Worm (Caenorhabditis elegans) whole organism, L1 larva: ENCODE results near the gene rig-6.

Experiments
- aha-1 ChIP-seq: fragments of 150-350 bp; optimal IDR thresholded peaks from 2 replicates; lab custom pipeline; 2014; ENCODE audit warnings: missing biosample characterization, missing genetic modification characterization
- blmp-1 ChIP-seq: fragments of 150-350 bp; optimal IDR thresholded peaks from 2 replicates; lab custom pipeline; 2014; ENCODE audit warnings: missing biosample characterization, missing genetic modification characterization
- lir-3 ChIP-seq: sonication (generic microtip); optimal IDR thresholded peaks from 2 replicates; lab custom pipeline; 2016; ENCODE audit warnings: mild to moderate bottlenecking, missing genetic modification characterization, moderate library complexity, missing compliant biosample characterization; ENCODE audit not compliant: poor library complexity
- mef-2 ChIP-seq: fragments of 150-350 bp; optimal IDR thresholded peaks from 2 replicates; lab custom pipeline; 2014; ENCODE audit warnings: missing biosample characterization, missing genetic modification characterization
- nhr-11 ChIP-seq: fragments of 150-350 bp; optimal IDR thresholded peaks from 2 replicates; lab custom pipeline; 2014; ENCODE audit warnings: missing biosample characterization, missing genetic modification characterization
- nhr-76 ChIP-seq: sonication (generic microtip); optimal IDR thresholded peaks from 2 replicates; lab custom pipeline; 2017; ENCODE audit warnings: missing biosample characterization, missing genetic modification characterization
- rnt-1 ChIP-seq: sonication (generic microtip); optimal IDR thresholded peaks from 2 replicates; lab custom pipeline; 2016; ENCODE audit warnings: mild to moderate bottlenecking, missing genetic modification characterization, moderate library complexity, missing compliant biosample characterization
- unc-98 ChIP-seq: fragments of 200-800 bp; sonication (Bioruptor generic); IDR thresholded peaks from 2 replicates; pipeline ENCODE4 v1.3.6; 2022; ENCODE audit warnings: missing genetic modification characterization, missing compliant biosample characterization

DNA sequence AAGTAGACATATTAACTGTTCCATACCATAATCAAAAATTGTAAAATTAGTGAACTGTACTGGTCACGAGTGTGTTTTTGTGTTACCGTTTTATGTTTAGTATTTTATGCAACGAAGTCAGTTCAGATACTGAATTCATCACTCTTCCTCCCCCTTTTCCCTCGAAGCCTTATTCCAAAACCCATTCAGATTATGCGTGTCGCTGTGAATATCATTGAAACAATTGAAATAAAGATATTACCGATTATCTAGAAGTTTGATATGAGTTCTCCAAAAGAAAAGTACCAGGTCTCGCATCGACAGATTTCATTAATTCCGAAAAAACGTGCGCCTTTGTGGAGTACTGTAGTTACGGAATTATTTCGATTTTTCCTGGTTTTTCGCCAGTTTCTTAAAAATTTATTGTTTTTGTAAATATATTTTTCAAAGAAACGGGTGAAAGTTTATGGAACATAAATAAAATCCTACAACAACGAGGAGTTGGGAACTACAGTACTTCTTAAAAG, 47.1 kb upstream of the rig-6 start:
- TF ChIP-seq rnt-1 (tag; lab: Kevin White, UChicago): no peak
- peak; percentile 0 for TF ChIP-seq blmp-1
- no peak for TF ChIP-seq lir-3 (tag; lab: Kevin White, UChicago)
- no peak for TF ChIP-seq nhr-76
- TF ChIP-seq aha-1: no peak
- TF ChIP-seq mef-2: no peak
- no peak for TF ChIP-seq unc-98 (GFP tag; lab: Robert Waterston, UW)
- TF ChIP-seq nhr-11 (tag; lab: Kevin White, UChicago): no peak
